Fruit fly (Drosophila melanogaster) whole organism, adult: ENCODE measurements around the gene CG14683.

Experiments
- CG14711 ChIP-seq: fragments of 200-800 bp; sonication (Bioruptor generic); optimal IDR thresholded peaks from 2 replicates; lab custom pipeline; 2018; ENCODE audit warnings: missing biosample characterization, mild to moderate bottlenecking, missing genetic modification characterization, moderate library complexity
- CG1620 ChIP-seq: fragments of 200-800 bp; sonication (Bioruptor generic); optimal IDR thresholded peaks from 2 replicates; lab custom pipeline; 2016; ENCODE audit warnings: missing biosample characterization, missing genetic modification characterization
- CG7045 ChIP-seq: fragments of 200-800 bp; sonication (Bioruptor generic); optimal IDR thresholded peaks from 2 replicates; lab custom pipeline; 2017; ENCODE audit warnings: missing biosample characterization, mild to moderate bottlenecking, missing genetic modification characterization
- CG7101 ChIP-seq: fragments of 200-800 bp; sonication (Bioruptor generic); optimal IDR thresholded peaks from 2 replicates; lab custom pipeline; 2018; ENCODE audit warnings: missing biosample characterization, mild to moderate bottlenecking, missing genetic modification characterization, moderate library complexity
- toe ChIP-seq: fragments of 200-800 bp; sonication (Bioruptor generic); optimal IDR thresholded peaks from 2 replicates; lab custom pipeline; 2016; ENCODE audit warnings: missing biosample characterization, missing genetic modification characterization

dm6 chr3R:10681682-10681962 lies 14.8 kb upstream of the CG14683 start:
- TF ChIP-seq CG7045 (GFP tag; lab: Kevin White, UChicago) (no peak), CG7101 (tag; lab: Kevin White, UChicago) (no peak), toe (GFP tag; lab: Kevin White, UChicago) (no peak), CG1620 (no peak), CG14711 (no peak)
